Worm (Caenorhabditis elegans): ENCODE measurements around the gene taf-10.

taf-10 gene

DNA sequence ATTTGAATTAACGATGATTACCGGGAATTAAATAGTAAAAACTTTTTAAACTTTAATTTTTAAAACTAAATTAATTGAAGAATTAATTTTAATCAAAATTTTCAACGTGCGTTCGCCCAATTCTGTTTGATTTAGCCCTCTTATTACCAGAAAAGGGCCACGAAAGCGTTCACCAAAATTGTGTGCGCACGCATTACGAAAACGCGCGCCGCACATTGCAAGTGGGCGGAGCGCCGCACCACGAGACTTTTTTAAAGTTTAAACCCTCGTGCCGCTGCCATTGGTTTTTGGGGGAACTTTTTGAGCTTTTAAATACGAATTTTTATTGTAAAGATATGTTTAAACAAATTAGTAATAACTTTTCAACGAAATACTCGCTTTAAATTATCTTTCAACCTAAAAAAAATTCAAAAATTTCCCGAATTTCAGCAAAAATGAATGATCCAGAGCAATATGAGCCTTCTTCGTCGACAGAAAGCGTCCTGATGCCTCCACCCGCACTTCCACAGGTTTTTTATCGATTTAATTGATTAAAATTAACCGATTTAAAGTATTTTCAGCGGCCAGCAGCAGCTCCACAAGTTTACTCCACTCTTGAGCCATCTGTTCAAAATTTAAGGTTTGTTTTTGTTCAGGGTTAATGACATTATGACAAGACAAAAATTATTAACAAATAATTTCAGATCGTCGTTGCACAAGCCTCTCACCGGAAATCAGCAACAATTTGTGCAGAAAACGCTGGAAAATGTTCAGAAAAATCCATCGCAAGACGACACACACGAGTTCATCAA is at the start of gene taf-10:
TSS of gene taf-10 (plus strand) at position 424 of the 791 bp plus-strand sequence.
- TF ChIP-seq unc-130 (tag; optimal IDR thresholded peaks at IDR 0.05) (peak; percentile 24), mef-2 (tag; optimal IDR thresholded peaks at IDR 0.05) (no peak), efl-3 (GFP tag; optimal IDR thresholded peaks at IDR 0.05) (no peak), dsc-1 (tag; optimal IDR thresholded peaks at IDR 0.05) (peak; percentile 43), alr-1 (tag; optimal IDR thresholded peaks at IDR 0.05; ENCODE audit: borderline replicate concordance) (no peak), nhr-90 (tag; optimal IDR thresholded peaks at IDR 0.05; ENCODE audit: poor library complexity) (peak; percentile 66), nhr-28 (tag; optimal IDR thresholded peaks at IDR 0.05) (no peak), grh-1 (GFP tag; IDR thresholded peaks at IDR 0.05) (peak; percentile 51), mdl-1 (tag; optimal IDR thresholded peaks at IDR 0.05) (peak in 1 of 2 experiments; percentile 88), dpl-1 (GFP tag; optimal IDR thresholded peaks at IDR 0.05) (peak; percentile 44 to 66 (median 66)), hlh-4 (tag; optimal IDR thresholded peaks at IDR 0.05) (no peak), irx-1 (tag; optimal IDR thresholded peaks at IDR 0.05) (no peak), tbx-2 (tag; optimal IDR thresholded peaks at IDR 0.05) (peak; percentile 53), sptf-1 (tag; optimal IDR thresholded peaks at IDR 0.05) (no peak), fkh-8 (tag; optimal IDR thresholded peaks at IDR 0.05) (peak; percentile 28), ztf-11 (tag; optimal IDR thresholded peaks at IDR 0.05) (peak in 1 of 2 experiments; percentile 47), elt-3 (tag; optimal IDR thresholded peaks at IDR 0.05) (peak in 1 of 6 experiments; percentile 49), nhr-11 (tag; optimal IDR thresholded peaks at IDR 0.05) (no peak), ceh-63 (GFP tag; optimal IDR thresholded peaks at IDR 0.05) (no peak), rnt-1 (tag; optimal IDR thresholded peaks at IDR 0.05) (peak; percentile 75), sup-37 (GFP tag; optimal IDR thresholded peaks at IDR 0.05) (no peak), pax-3 (tag; optimal IDR thresholded peaks at IDR 0.05) (no peak), lin-15B (tag; optimal IDR thresholded peaks at IDR 0.05) (peak; percentile 9), isw-1 (GFP tag; IDR thresholded peaks at IDR 0.05) (no peak; the same call in 1 of the 2 replicates), fos-1 (tag; optimal IDR thresholded peaks at IDR 0.05) (no peak), pag-3 (tag; optimal IDR thresholded peaks at IDR 0.05; ENCODE audit: borderline replicate concordance, insufficient read depth) (peak; percentile 7), snpc-4 (tag; optimal IDR thresholded peaks at IDR 0.05) (peak; percentile 40), mep-1 (tag; optimal IDR thresholded peaks at IDR 0.05) (peak; percentile 47), lin-35 (GFP tag; optimal IDR thresholded peaks at IDR 0.05) (peak; percentile 45 to 75), skn-1 (tag; optimal IDR thresholded peaks at IDR 0.05) (peak; percentile 72), lsy-2 (tag; optimal IDR thresholded peaks at IDR 0.05) (peak; percentile 59 to 69), elt-2 (tag; optimal IDR thresholded peaks at IDR 0.05) (peak; percentile 16), egl-27 (tag; optimal IDR thresholded peaks at IDR 0.05) (no peak), fkh-10 (GFP tag; optimal IDR thresholded peaks at IDR 0.05) (no peak), ces-1 (GFP tag; optimal IDR thresholded peaks at IDR 0.05) (no peak), blmp-1 (tag; optimal IDR thresholded peaks at IDR 0.05) (peak; percentile 15), C34B4.2 (tag; optimal IDR thresholded peaks at IDR 0.05) (no peak), swsn-7 (tag; optimal IDR thresholded peaks at IDR 0.05) (peak; percentile 61), C04F5.9 (tag; optimal IDR thresholded peaks at IDR 0.05) (no peak), hlh-17 (GFP tag; optimal IDR thresholded peaks at IDR 0.05; ENCODE audit: borderline replicate concordance) (no peak), unc-62 (GFP tag; optimal IDR thresholded peaks at IDR 0.05) (no peak), egl-13 (tag; optimal IDR thresholded peaks at IDR 0.05) (peak; percentile 19), lin-39 (tag; optimal IDR thresholded peaks at IDR 0.05) (peak; percentile 28), xbp-1 (tag; optimal IDR thresholded peaks at IDR 0.05) (peak; percentile 44), unc-98 (GFP tag; IDR thresholded peaks at IDR 0.05) (no peak), Y116A8C.19 (tag; optimal IDR thresholded peaks at IDR 0.05; ENCODE audit: borderline replicate concordance) (no peak), unc-30 (tag; optimal IDR thresholded peaks at IDR 0.05) (no peak), ceh-90 (tag; optimal IDR thresholded peaks at IDR 0.05) (no peak), nhr-47 (tag; optimal IDR thresholded peaks at IDR 0.05) (peak; percentile 66), ama-1 (optimal IDR thresholded peaks at IDR 0.05) (no peak), nhr-19 (GFP tag; conservative IDR thresholded peaks at IDR 0.05) (peak; percentile 52)

Measured in whole organism, L1 larva.